Fruit fly (Drosophila melanogaster) whole organism, wandering third instar larva: ENCODE measurements around the gene CG5521.

Experiments
- Abd-B ChIP-seq: fragments of >200 bp; optimal IDR thresholded peaks from 2 replicates; lab custom pipeline; 2017; ENCODE audit warnings: missing biosample characterization, missing genetic modification characterization
- CG9705 ChIP-seq: fragments of 200-800 bp; sonication (Bioruptor generic); optimal IDR thresholded peaks from 2 replicates; lab custom pipeline; 2018; ENCODE audit warnings: missing biosample characterization, mild to moderate bottlenecking, missing genetic modification characterization
- HLH106 ChIP-seq: fragments of 200-800 bp; optimal IDR thresholded peaks from 3 replicates; lab custom pipeline; 2019; ENCODE audit warnings: missing biosample characterization, mild to moderate bottlenecking, missing genetic modification characterization, moderate library complexity
- OdsH ChIP-seq: fragments of 200-800 bp; sonication (Bioruptor generic); optimal IDR thresholded peaks from 2 replicates; lab custom pipeline; 2016; ENCODE audit warnings: missing biosample characterization, mild to moderate bottlenecking, missing genetic modification characterization
- pan ChIP-seq: fragments of >200 bp; optimal IDR thresholded peaks from 2 replicates; lab custom pipeline; 2017
- sv ChIP-seq: fragments of 200-800 bp; sonication (Bioruptor generic); optimal IDR thresholded peaks from 3 replicates; lab custom pipeline; 2016; ENCODE audit warnings: missing biosample characterization, missing genetic modification characterization
- tai ChIP-seq: sonication (Bioruptor generic); optimal IDR thresholded peaks from 2 replicates; lab custom pipeline; 2016; ENCODE audit warnings: missing biosample characterization, missing genetic modification characterization
- usp ChIP-seq: fragments of >200 bp; optimal IDR thresholded peaks from 2 replicates; lab custom pipeline; 2017; ENCODE audit warnings: missing biosample characterization, missing genetic modification characterization

DNA sequence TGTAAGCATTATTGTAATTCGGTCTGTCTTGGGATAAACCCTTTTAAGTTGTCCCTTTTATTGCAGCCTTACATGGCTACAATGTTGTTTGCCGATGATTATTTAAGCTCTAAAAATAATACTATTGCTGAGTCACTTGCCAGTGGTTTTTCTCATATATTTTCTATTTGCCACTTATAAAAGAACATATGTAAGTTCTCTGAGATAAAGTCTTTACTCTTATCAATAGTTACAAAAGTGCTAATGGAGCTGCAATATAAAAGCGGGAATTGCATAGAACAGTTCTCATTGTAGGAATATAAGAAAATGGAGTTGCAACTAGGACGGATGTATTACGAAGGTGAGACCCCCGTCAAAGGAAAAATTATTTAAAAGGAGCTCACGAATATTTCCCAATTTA lies 32.7 kb downstream of the CG5521 start, which contains the start of gene CG31077:
- TF ChIP-seq sv (no peak), HLH106 (tag; lab: Kevin White, UChicago) (no peak), Abd-B (GFP tag; lab: Kevin White, UChicago) (no peak), pan (lab: Kevin White, UChicago) (no peak), CG9705 (GFP tag; lab: Kevin White, UChicago) (no peak), tai (no peak), usp (GFP tag; lab: Kevin White, UChicago) (no peak), OdsH (GFP tag; lab: Kevin White, UChicago) (no peak)
